Worm (Caenorhabditis elegans) whole organism, midembryonic: Measurements from ENCODE around the gene F38A1.15.

Experiments
- T22C8.4 ChIP-seq: fragments of 200-800 bp; sonication (Bioruptor generic); IDR thresholded peaks from 2 replicates; pipeline ENCODE4 v1.3.6; 2022; ENCODE audit warnings: missing genetic modification characterization, missing compliant biosample characterization
- cog-1 ChIP-seq: sonication (generic microtip); optimal IDR thresholded peaks from 2 replicates; lab custom pipeline; 2016; ENCODE audit warnings: missing genetic modification characterization, missing compliant biosample characterization
- flt-1 ChIP-seq: fragments of 200-800 bp; sonication (Bioruptor generic); IDR thresholded peaks from 2 replicates; pipeline ENCODE4 v1.3.6; 2022; ENCODE audit warnings: missing genetic modification characterization, missing compliant biosample characterization
- klf-2 ChIP-seq: fragments of 200-800 bp; sonication (Bioruptor generic); conservative IDR thresholded peaks from 2 replicates; pipeline ENCODE4 v1.3.6; 2022; ENCODE audit warnings: missing genetic modification reagents, missing genetic modification characterization, missing compliant biosample characterization
- med-1 ChIP-seq: sonication (generic microtip); optimal IDR thresholded peaks from 2 replicates; lab custom pipeline; 2017; ENCODE audit warnings: missing genetic modification characterization, mild to moderate bottlenecking, missing compliant biosample characterization, antibody characterized with exemption, missing genetic modification reagents; ENCODE audit not compliant: insufficient read depth
- ref-1 ChIP-seq: fragments of 200-800 bp; sonication (Bioruptor generic); conservative IDR thresholded peaks from 2 replicates; pipeline ENCODE4 v1.3.6; 2022; ENCODE audit warnings: missing genetic modification reagents, missing genetic modification characterization, missing compliant biosample characterization
- tab-1 ChIP-seq: fragments of 200-800 bp; sonication (Bioruptor generic); IDR thresholded peaks from 2 replicates; pipeline ENCODE4 v1.3.6; 2022; ENCODE audit warnings: missing genetic modification characterization, missing compliant biosample characterization
- ztf-23 ChIP-seq: fragments of 200-800 bp; sonication (Bioruptor generic); IDR thresholded peaks from 2 replicates; pipeline ENCODE4 v1.3.6; 2022; ENCODE audit warnings: missing genetic modification reagents, missing genetic modification characterization, missing compliant biosample characterization
- ztf-29 ChIP-seq: fragments of 200-800 bp; sonication (Bioruptor generic); IDR thresholded peaks from 2 replicates; pipeline ENCODE4 v1.3.6; 2022; ENCODE audit warnings: missing genetic modification reagents, missing genetic modification characterization, missing compliant biosample characterization

The F38A1.15 gene

ce11 chrIV:1221167-1221566 is 22.0 kb downstream of the F38A1.15 start, which contains the start of gene W09G12.10:
Gene W09G12.10 (minus strand): TSS chrIV:1221287.
- TF ChIP-seq T22C8.4 (GFP tag; lab: Robert Waterston, UW) (no peak), med-1 (GFP tag; lab: Kevin White, UChicago) (no peak), ztf-23 (GFP tag; lab: Robert Waterston, UW) (no peak), ztf-29 (GFP tag; lab: Robert Waterston, UW) (no peak), cog-1 (no peak), klf-2 (GFP tag; lab: Robert Waterston, UW) (no peak), ref-1 (GFP tag; lab: Robert Waterston, UW) (no peak), flt-1 (GFP tag; lab: Robert Waterston, UW) (no peak), tab-1 (GFP tag; lab: Robert Waterston, UW) (no peak)

ce11 chrIV:1216290-1216689 is 26.9 kb downstream of the F38A1.15 start, which contains the start of gene W09G12.9:
Gene W09G12.9 (plus strand): TSS chrIV:1216590.
- TF ChIP-seq tab-1 (GFP tag; lab: Robert Waterston, UW) = no peak
- TF ChIP-seq cog-1 = no peak
- no peak for TF ChIP-seq T22C8.4 (GFP tag; lab: Robert Waterston, UW)
- no peak for TF ChIP-seq ref-1 (GFP tag; lab: Robert Waterston, UW)

- no peak for TF ChIP-seq cog-1
- TF ChIP-seq klf-2 (GFP tag; lab: Robert Waterston, UW) = no peak
- TF ChIP-seq flt-1 (GFP tag; lab: Robert Waterston, UW) = no peak
- TF ChIP-seq tab-1 (GFP tag; lab: Robert Waterston, UW) = no peak
- no peak for TF ChIP-seq ztf-29 (GFP tag; lab: Robert Waterston, UW)
- TF ChIP-seq ztf-23 (GFP tag; lab: Robert Waterston, UW) = no peak
- no peak for TF ChIP-seq med-1 (GFP tag; lab: Kevin White, UChicago)
- no peak for TF ChIP-seq ref-1 (GFP tag; lab: Robert Waterston, UW)
Observed at ce11 chrIV:1215536-1215935, 27.7 kb downstream of the F38A1.15 start.

- TF ChIP-seq tab-1 (GFP tag; lab: Robert Waterston, UW) = no peak
- TF ChIP-seq klf-2 (GFP tag; lab: Robert Waterston, UW) = no peak
- TF ChIP-seq flt-1 (GFP tag; lab: Robert Waterston, UW) = no peak
- TF ChIP-seq ztf-23 (GFP tag; lab: Robert Waterston, UW) = no peak
- no peak for TF ChIP-seq ref-1 (GFP tag; lab: Robert Waterston, UW)
- no peak for TF ChIP-seq T22C8.4 (GFP tag; lab: Robert Waterston, UW)
- TF ChIP-seq cog-1 = no peak
- no peak for TF ChIP-seq ztf-29 (GFP tag; lab: Robert Waterston, UW)
- TF ChIP-seq med-1 (GFP tag; lab: Kevin White, UChicago) = no peak
Observed at ce11 chrIV:1213192-1213591, 30.0 kb downstream of the F38A1.15 start.

ce11 chrIV:1212357-1212756 is 30.8 kb downstream of the F38A1.15 start:
- no peak for TF ChIP-seq ref-1 (GFP tag; lab: Robert Waterston, UW)
- no peak for TF ChIP-seq flt-1 (GFP tag; lab: Robert Waterston, UW)
- TF ChIP-seq ztf-23 (GFP tag; lab: Robert Waterston, UW) = no peak
- no peak for TF ChIP-seq klf-2 (GFP tag; lab: Robert Waterston, UW)
- no peak for TF ChIP-seq ztf-29 (GFP tag; lab: Robert Waterston, UW)
- no peak for TF ChIP-seq cog-1
- no peak for TF ChIP-seq T22C8.4 (GFP tag; lab: Robert Waterston, UW)
- TF ChIP-seq med-1 (GFP tag; lab: Kevin White, UChicago) = no peak
- TF ChIP-seq tab-1 (GFP tag; lab: Robert Waterston, UW) = no peak

ce11 chrIV:1211902-1212301 is 31.3 kb downstream of the F38A1.15 start:
- TF ChIP-seq ztf-29 (GFP tag; lab: Robert Waterston, UW) (no peak), ztf-23 (GFP tag; lab: Robert Waterston, UW) (no peak), flt-1 (GFP tag; lab: Robert Waterston, UW) (no peak), tab-1 (GFP tag; lab: Robert Waterston, UW) (no peak), klf-2 (GFP tag; lab: Robert Waterston, UW) (no peak), cog-1 (no peak), med-1 (GFP tag; lab: Kevin White, UChicago) (no peak), ref-1 (GFP tag; lab: Robert Waterston, UW) (no peak), T22C8.4 (GFP tag; lab: Robert Waterston, UW) (no peak)

- TF ChIP-seq med-1 (GFP tag; lab: Kevin White, UChicago) = no peak
- TF ChIP-seq tab-1 (GFP tag; lab: Robert Waterston, UW) = no peak
- TF ChIP-seq ztf-29 (GFP tag; lab: Robert Waterston, UW) = no peak
- no peak for TF ChIP-seq klf-2 (GFP tag; lab: Robert Waterston, UW)
- TF ChIP-seq flt-1 (GFP tag; lab: Robert Waterston, UW) = no peak
- no peak for TF ChIP-seq T22C8.4 (GFP tag; lab: Robert Waterston, UW)
- no peak for TF ChIP-seq cog-1
- TF ChIP-seq ref-1 (GFP tag; lab: Robert Waterston, UW) = no peak
- no peak for TF ChIP-seq ztf-23 (GFP tag; lab: Robert Waterston, UW)
Observed at ce11 chrIV:1209813-1210212, 33.4 kb downstream of the F38A1.15 start.

- TF ChIP-seq tab-1 (GFP tag; lab: Robert Waterston, UW) (no peak), ztf-29 (GFP tag; lab: Robert Waterston, UW) (no peak)
Observed at ce11 chrIV:1209320-1209719, 33.9 kb downstream of the F38A1.15 start.

ce11 chrIV:1207980-1208379 is 35.2 kb downstream of the F38A1.15 start, which contains the start of gene dsl-1:
Gene dsl-1 (minus strand): TSS chrIV:1208080.
- TF ChIP-seq tab-1 (GFP tag; lab: Robert Waterston, UW) (no peak), flt-1 (GFP tag; lab: Robert Waterston, UW) (no peak), ztf-29 (GFP tag; lab: Robert Waterston, UW) (no peak), ref-1 (GFP tag; lab: Robert Waterston, UW) (no peak), T22C8.4 (GFP tag; lab: Robert Waterston, UW) (no peak), cog-1 (no peak), ztf-23 (GFP tag; lab: Robert Waterston, UW) (no peak), klf-2 (GFP tag; lab: Robert Waterston, UW) (no peak), med-1 (GFP tag; lab: Kevin White, UChicago) (no peak)
